Fruit fly (Drosophila melanogaster): ENCODE results near the gene tai.

The tai gene

DNA sequence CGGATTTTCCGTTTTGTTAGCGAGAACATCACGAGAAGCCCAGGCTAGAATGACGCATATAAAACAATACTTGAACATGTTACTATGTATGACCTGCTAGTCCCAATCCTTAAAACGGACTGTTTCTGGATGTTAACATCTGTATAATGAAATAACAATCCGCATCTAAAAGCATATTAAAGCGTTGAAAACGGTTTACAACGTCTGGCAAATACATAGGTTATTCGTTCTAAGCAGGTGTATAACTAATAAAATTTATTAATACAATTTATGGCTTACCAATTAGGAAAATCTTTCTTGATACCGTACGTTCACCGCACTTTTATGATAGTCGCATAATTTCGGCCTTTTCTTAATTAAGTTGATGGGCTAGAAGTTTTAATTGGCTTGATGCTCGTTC, 88.2 kb downstream of the tai start, which contains the start of gene lectin-30A:
lectin-30A (minus strand) TSS at position 101 of the 400 bp plus-strand sequence.
- TF ChIP-seq EcR (GFP tag; optimal IDR thresholded peaks at IDR 0.05) = no peak
- TF ChIP-seq Dll (optimal IDR thresholded peaks at IDR 0.05) = no peak
- no peak for TF ChIP-seq usp (GFP tag; optimal IDR thresholded peaks at IDR 0.05)
- no peak for TF ChIP-seq pan (optimal IDR thresholded peaks at IDR 0.05)
- TF ChIP-seq CG8478 (optimal IDR thresholded peaks at IDR 0.05) = no peak
- no peak for TF ChIP-seq psq (optimal IDR thresholded peaks at IDR 0.05)

DNA sequence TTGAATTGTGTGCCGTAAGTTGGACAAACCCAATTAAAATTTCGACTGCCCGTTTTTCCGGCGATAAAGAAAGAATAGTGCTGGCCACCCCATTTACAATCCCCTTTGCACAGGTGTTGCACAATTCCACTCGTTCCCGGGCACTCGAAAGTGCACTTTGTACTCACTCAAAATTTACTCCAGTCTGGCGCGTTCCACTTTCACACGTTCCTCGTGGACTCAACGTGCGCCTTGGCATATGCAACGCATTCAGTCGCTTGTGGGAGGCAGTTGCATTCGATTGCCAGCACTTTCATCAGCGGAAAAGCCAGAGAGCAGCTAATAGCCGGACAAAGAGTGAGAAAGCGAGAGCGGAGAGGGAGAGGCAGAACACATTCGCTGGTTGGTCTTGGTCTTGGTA, 89.7 kb downstream of the tai start, which contains the start of gene Ggamma30A:
Ggamma30A (plus strand) TSS at position 248 of the 400 bp plus-strand sequence.
- no peak for TF ChIP-seq usp (GFP tag; optimal IDR thresholded peaks at IDR 0.05)
- no peak for TF ChIP-seq Dll (optimal IDR thresholded peaks at IDR 0.05)
- no peak for TF ChIP-seq pan (optimal IDR thresholded peaks at IDR 0.05)
- no peak for TF ChIP-seq CG8478 (optimal IDR thresholded peaks at IDR 0.05)
- no peak for TF ChIP-seq EcR (GFP tag; optimal IDR thresholded peaks at IDR 0.05)
- no peak for TF ChIP-seq psq (optimal IDR thresholded peaks at IDR 0.05)

DNA sequence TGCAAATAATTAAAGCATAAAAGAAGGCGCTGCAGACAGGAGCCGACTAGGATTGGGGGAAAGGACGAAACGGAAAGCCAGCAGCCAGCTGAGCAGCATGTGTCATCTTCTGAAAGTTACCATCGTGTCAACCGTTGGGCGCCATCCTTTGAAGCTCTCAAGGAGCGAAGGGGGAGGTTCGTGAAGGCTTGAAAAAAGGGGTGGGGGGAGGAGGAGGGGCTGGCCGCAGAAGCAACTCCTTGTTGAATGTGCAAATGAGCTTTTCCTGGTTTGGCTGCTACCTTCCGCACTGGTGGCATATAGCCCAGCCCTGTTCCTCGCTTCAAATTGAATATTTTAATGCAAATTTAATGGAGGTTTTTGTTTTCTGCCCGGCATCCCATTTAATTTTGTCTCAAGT, 99.5 kb downstream of the tai start:
- TF ChIP-seq Dll (optimal IDR thresholded peaks at IDR 0.05) (no peak), psq (optimal IDR thresholded peaks at IDR 0.05) (no peak), pan (optimal IDR thresholded peaks at IDR 0.05) (no peak), CG8478 (optimal IDR thresholded peaks at IDR 0.05) (no peak), usp (GFP tag; optimal IDR thresholded peaks at IDR 0.05) (no peak), EcR (GFP tag; optimal IDR thresholded peaks at IDR 0.05) (no peak)

DNA sequence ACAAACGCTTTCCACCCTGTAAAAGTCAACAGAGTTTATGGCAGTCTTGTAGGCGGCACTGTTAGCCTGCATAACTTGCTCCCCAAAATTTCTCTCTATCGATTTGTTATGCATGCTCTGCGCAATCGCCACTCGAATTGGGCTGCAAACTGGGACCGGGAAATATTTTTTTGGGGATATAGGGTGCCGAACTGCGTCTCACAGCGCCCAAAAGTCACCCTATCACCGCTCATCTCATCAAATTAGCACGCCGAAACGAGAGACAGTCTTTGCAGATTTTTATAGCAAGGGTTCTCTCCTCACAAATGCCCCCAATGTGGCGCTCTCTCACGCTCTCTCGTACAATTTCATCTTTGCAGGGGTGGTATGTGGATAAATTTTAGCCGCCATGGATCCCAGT, 105.5 kb downstream of the tai start:
- TF ChIP-seq pan (optimal IDR thresholded peaks at IDR 0.05) = no peak
- no peak for TF ChIP-seq usp (GFP tag; optimal IDR thresholded peaks at IDR 0.05)
- no peak for TF ChIP-seq Dll (optimal IDR thresholded peaks at IDR 0.05)
- no peak for TF ChIP-seq CG8478 (optimal IDR thresholded peaks at IDR 0.05)
- no peak for TF ChIP-seq EcR (GFP tag; optimal IDR thresholded peaks at IDR 0.05)
- TF ChIP-seq psq (optimal IDR thresholded peaks at IDR 0.05) = no peak

All from whole organism.